Fruit fly (Drosophila melanogaster) whole organism, prepupa: ENCODE measurements around the gene CG13689.
A peak's percentile ranks its signal among the peaks of the same experiment; 100 is the strongest.

Source experiments
- Blimp-1 ChIP-seq: fragments of 200-800 bp; sonication (Bioruptor generic); optimal IDR thresholded peaks from 3 replicates; lab custom pipeline; 2017; ENCODE audit warnings: missing biosample characterization, missing genetic modification characterization, mild to moderate bottlenecking, moderate library complexity, missing genetic modification reagents
- CG10631 ChIP-seq: fragments of 200-800 bp; sonication (Bioruptor generic); optimal IDR thresholded peaks from 2 replicates; lab custom pipeline; 2016; ENCODE audit warnings: missing biosample characterization, missing genetic modification characterization
- CG10669 ChIP-seq: fragments of 200-800 bp; sonication (Bioruptor generic); optimal IDR thresholded peaks from 3 replicates; lab custom pipeline; 2018; ENCODE audit warnings: missing biosample characterization, mild to moderate bottlenecking, missing genetic modification characterization, moderate library complexity
- CG11294 ChIP-seq: fragments of 200-800 bp; sonication (Bioruptor generic); IDR thresholded peaks from 2 replicates; pipeline ENCODE4 v1.3.6; 2022; ENCODE audit warnings: missing biosample characterization, missing genetic modification characterization
- CG11762 ChIP-seq: fragments of 200-800 bp; sonication (Bioruptor generic); optimal IDR thresholded peaks from 3 replicates; lab custom pipeline; 2016; ENCODE audit warnings: missing biosample characterization, missing genetic modification characterization; ENCODE audit not compliant: insufficient read depth
- CG15336 ChIP-seq: fragments of 200-800 bp; sonication (Bioruptor generic); IDR thresholded peaks from 2 replicates; pipeline ENCODE4 v1.3.6; 2022; ENCODE audit warnings: missing biosample characterization, missing genetic modification characterization
- CG1621 ChIP-seq: fragments of 200-800 bp; sonication (Bioruptor generic); optimal IDR thresholded peaks from 3 replicates; lab custom pipeline; 2018; ENCODE audit warnings: missing biosample characterization, mild to moderate bottlenecking, missing genetic modification characterization
- CG3032 ChIP-seq: fragments of 200-800 bp; optimal IDR thresholded peaks from 2 replicates; lab custom pipeline; 2019; ENCODE audit warnings: missing biosample characterization, mild to moderate bottlenecking, missing genetic modification characterization, moderate library complexity
- CG31627 ChIP-seq: fragments of 200-800 bp; sonication (Bioruptor generic); optimal IDR thresholded peaks from 3 replicates; lab custom pipeline; 2016; ENCODE audit warnings: missing biosample characterization, missing genetic modification characterization
- CG32006 ChIP-seq: fragments of 200-800 bp; sonication (Bioruptor generic); optimal IDR thresholded peaks from 3 replicates; lab custom pipeline; 2017; ENCODE audit warnings: missing biosample characterization, mild to moderate bottlenecking, missing genetic modification characterization
- CG34406 ChIP-seq: fragments of 200-800 bp; sonication (Bioruptor generic); optimal IDR thresholded peaks from 3 replicates; lab custom pipeline; 2016; ENCODE audit warnings: missing biosample characterization, missing genetic modification characterization
- CG4318 ChIP-seq: fragments of 200-800 bp; sonication (Bioruptor generic); optimal IDR thresholded peaks from 3 replicates; lab custom pipeline; 2017; ENCODE audit warnings: missing biosample characterization, mild to moderate bottlenecking, missing genetic modification characterization
- CG6163 ChIP-seq: fragments of 200-800 bp; sonication (Bioruptor generic); IDR thresholded peaks from 3 replicates; pipeline ENCODE4 v1.3.6; 2022; ENCODE audit warnings: missing biosample characterization, missing genetic modification characterization
- CG6276 ChIP-seq: fragments of 200-800 bp; sonication (Bioruptor generic); optimal IDR thresholded peaks from 2 replicates; lab custom pipeline; 2017; ENCODE audit warnings: missing biosample characterization, mild to moderate bottlenecking, missing genetic modification characterization
- CG6808 ChIP-seq: fragments of 200-800 bp; sonication (Bioruptor generic); optimal IDR thresholded peaks from 3 replicates; lab custom pipeline; 2017; ENCODE audit warnings: missing biosample characterization, missing genetic modification characterization, mild to moderate bottlenecking, moderate library complexity, missing genetic modification reagents
- CG7368 ChIP-seq: fragments of 200-800 bp; sonication (Bioruptor generic); optimal IDR thresholded peaks from 3 replicates; lab custom pipeline; 2016; ENCODE audit warnings: missing biosample characterization, missing genetic modification characterization
- CG8119 ChIP-seq: fragments of 200-800 bp; sonication (Bioruptor generic); IDR thresholded peaks from 3 replicates; pipeline ENCODE4 v1.3.6; 2022; ENCODE audit warnings: missing biosample characterization, missing genetic modification characterization
- CG8319 ChIP-seq: fragments of 200-800 bp; sonication (Bioruptor generic); optimal IDR thresholded peaks from 3 replicates; lab custom pipeline; 2016; ENCODE audit warnings: missing biosample characterization, missing genetic modification characterization
- CG8632 ChIP-seq: fragments of 200-800 bp; sonication (Bioruptor generic); optimal IDR thresholded peaks from 3 replicates; lab custom pipeline; 2016; ENCODE audit warnings: missing biosample characterization, missing genetic modification characterization
- CG9139 ChIP-seq: fragments of 200-800 bp; sonication (Bioruptor generic); optimal IDR thresholded peaks from 3 replicates; lab custom pipeline; 2017; ENCODE audit warnings: missing biosample characterization, mild to moderate bottlenecking, missing genetic modification characterization
- Eip75B ChIP-seq: fragments of 200-800 bp; sonication (Bioruptor generic); optimal IDR thresholded peaks from 3 replicates; lab custom pipeline; 2016; ENCODE audit warnings: missing biosample characterization, missing genetic modification characterization
- Eip93F ChIP-seq: fragments of 200-800 bp; sonication (Bioruptor generic); optimal IDR thresholded peaks from 2 replicates; lab custom pipeline; 2016; ENCODE audit warnings: missing biosample characterization, mild to moderate bottlenecking, missing genetic modification characterization
- Ets21C ChIP-seq: fragments of 200-800 bp; sonication (Bioruptor generic); optimal IDR thresholded peaks from 3 replicates; lab custom pipeline; 2016; ENCODE audit warnings: missing biosample characterization, missing genetic modification characterization
- Ets96B ChIP-seq: fragments of 200-800 bp; optimal IDR thresholded peaks from 2 replicates; lab custom pipeline; 2019; ENCODE audit warnings: missing biosample characterization, mild to moderate bottlenecking, missing genetic modification characterization, moderate library complexity
- Gug ChIP-seq: fragments of 200-800 bp; sonication (Bioruptor generic); IDR thresholded peaks from 2 replicates; pipeline ENCODE4 v1.3.6; 2022; ENCODE audit warnings: missing biosample characterization, missing genetic modification characterization
- Hr38 ChIP-seq: sonication (Bioruptor generic); optimal IDR thresholded peaks from 2 replicates; lab custom pipeline; 2016; ENCODE audit warnings: missing biosample characterization, missing genetic modification characterization
- Hr39 ChIP-seq: fragments of 200-800 bp; sonication (Bioruptor generic); optimal IDR thresholded peaks from 2 replicates; lab custom pipeline; 2016; ENCODE audit warnings: missing biosample characterization, missing genetic modification characterization
- Hr4 ChIP-seq: fragments of 200-800 bp; sonication (Bioruptor generic); optimal IDR thresholded peaks from 3 replicates; lab custom pipeline; 2016; ENCODE audit warnings: missing biosample characterization, missing genetic modification characterization
- Lpt ChIP-seq: fragments of 200-800 bp; sonication (Bioruptor generic); optimal IDR thresholded peaks from 3 replicates; lab custom pipeline; 2016; ENCODE audit warnings: missing biosample characterization, missing genetic modification characterization
- Met ChIP-seq: fragments of 200-800 bp; sonication (Bioruptor generic); optimal IDR thresholded peaks from 3 replicates; lab custom pipeline; 2016; ENCODE audit warnings: missing biosample characterization, missing genetic modification characterization
- OdsH ChIP-seq: fragments of 200-800 bp; sonication (Bioruptor generic); optimal IDR thresholded peaks from 3 replicates; lab custom pipeline; 2016; ENCODE audit warnings: missing biosample characterization, missing genetic modification characterization
- Sox102F ChIP-seq: fragments of 200-800 bp; sonication (Bioruptor generic); optimal IDR thresholded peaks from 2 replicates; lab custom pipeline; 2016; ENCODE audit warnings: missing biosample characterization, mild to moderate bottlenecking, missing genetic modification characterization
- Sox14 ChIP-seq: fragments of 200-800 bp; sonication (Bioruptor generic); optimal IDR thresholded peaks from 3 replicates; lab custom pipeline; 2016; ENCODE audit warnings: missing biosample characterization, missing genetic modification characterization
- achi ChIP-seq: fragments of 200-800 bp; sonication (Bioruptor generic); optimal IDR thresholded peaks from 3 replicates; lab custom pipeline; 2016; ENCODE audit warnings: missing biosample characterization, missing genetic modification characterization
- acj6 ChIP-seq: fragments of 200-800 bp; sonication (Bioruptor generic); optimal IDR thresholded peaks from 3 replicates; lab custom pipeline; 2016; ENCODE audit warnings: missing biosample characterization, missing genetic modification characterization
- cyc ChIP-seq: fragments of 200-800 bp; sonication (Bioruptor generic); optimal IDR thresholded peaks from 3 replicates; lab custom pipeline; 2016; ENCODE audit warnings: missing biosample characterization, missing genetic modification characterization
- dac ChIP-seq: fragments of 200-800 bp; sonication (Bioruptor generic); optimal IDR thresholded peaks from 2 replicates; lab custom pipeline; 2017; ENCODE audit warnings: missing biosample characterization, mild to moderate bottlenecking, missing genetic modification characterization
- eg ChIP-seq: fragments of 200-800 bp; sonication (Bioruptor generic); IDR thresholded peaks from 3 replicates; pipeline ENCODE4 v1.3.6; 2022; ENCODE audit warnings: missing biosample characterization, missing genetic modification characterization
- fd59A ChIP-seq: fragments of 200-800 bp; sonication (Bioruptor generic); optimal IDR thresholded peaks from 2 replicates; lab custom pipeline; 2017; ENCODE audit warnings: missing biosample characterization, mild to moderate bottlenecking, missing genetic modification characterization, missing genetic modification reagents
- fd85E ChIP-seq: fragments of 200-800 bp; sonication (Bioruptor generic); optimal IDR thresholded peaks from 3 replicates; lab custom pipeline; 2016; ENCODE audit warnings: missing biosample characterization, missing genetic modification characterization
- fkh ChIP-seq: fragments of 200-800 bp; sonication (Bioruptor generic); optimal IDR thresholded peaks from 3 replicates; lab custom pipeline; 2017; ENCODE audit warnings: missing biosample characterization, mild to moderate bottlenecking, missing genetic modification characterization, moderate library complexity
- lz ChIP-seq: fragments of 200-800 bp; sonication (Bioruptor generic); optimal IDR thresholded peaks from 3 replicates; lab custom pipeline; 2016; ENCODE audit warnings: missing biosample characterization, missing genetic modification characterization
- net ChIP-seq: fragments of 200-800 bp; sonication (Bioruptor generic); optimal IDR thresholded peaks from 3 replicates; lab custom pipeline; 2016; ENCODE audit warnings: missing biosample characterization, missing genetic modification characterization
- pdm3 ChIP-seq: fragments of 200-800 bp; sonication (Bioruptor generic); optimal IDR thresholded peaks from 3 replicates; lab custom pipeline; 2016; ENCODE audit warnings: missing biosample characterization, missing genetic modification characterization
- salr ChIP-seq, 2 experiments: fragments of 200-800 bp; sonication (Bioruptor generic); optimal IDR thresholded peaks; 3 replicates each; lab custom pipeline; 2016 to 2018; ENCODE audit warnings: missing biosample characterization in 2 of 2, missing genetic modification characterization in 2 of 2, mild to moderate bottlenecking in 1 of 2
- ss ChIP-seq, 2 experiments: fragments of 200-800 bp; sonication (Bioruptor generic); optimal IDR thresholded peaks; 2 replicates in 1 of 2; 3 replicates in 1 of 2; lab custom pipeline; 2017 to 2018; ENCODE audit warnings: mild to moderate bottlenecking in 2 of 2, missing biosample characterization in 2 of 2, missing genetic modification characterization in 2 of 2, moderate library complexity in 1 of 2
- svp ChIP-seq: fragments of 200-800 bp; sonication (Bioruptor generic); peaks from one replicate; lab custom pipeline; 2016; ENCODE audit warnings: missing biosample characterization, missing genetic modification characterization
- topi ChIP-seq: fragments of 200-800 bp; sonication (Bioruptor generic); optimal IDR thresholded peaks from 3 replicates; lab custom pipeline; 2016; ENCODE audit warnings: missing biosample characterization, missing genetic modification characterization

Gene CG13689

DNA sequence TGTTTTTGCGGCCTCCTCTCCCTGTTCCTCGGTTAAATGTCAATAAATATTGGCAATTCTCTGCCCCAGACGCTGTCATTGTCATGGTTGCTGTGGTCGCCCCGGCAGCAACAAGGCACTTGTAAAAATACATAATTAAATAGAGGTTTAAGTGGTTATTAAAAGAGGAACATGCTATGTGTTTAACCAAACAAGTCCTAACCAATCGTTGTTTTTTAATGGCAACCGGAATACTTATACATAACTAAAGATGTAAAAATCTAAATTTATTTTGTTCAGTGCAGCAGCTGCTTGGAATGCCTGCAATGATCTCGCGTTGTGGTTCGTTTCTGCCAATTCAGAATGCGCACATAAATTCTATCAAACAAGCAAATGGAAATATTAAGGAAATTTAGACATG is 4.3 kb downstream of the CG13689 start (continued):
- TF ChIP-seq svp (GFP tag; lab: Kevin White, UChicago) (peak; percentile 76), Ets21C (no peak), CG32006 (GFP tag; lab: Kevin White, UChicago) (peak; percentile 39), Hr4 (GFP tag; lab: Kevin White, UChicago) (no peak), Eip75B (GFP tag; lab: Kevin White, UChicago) (peak; percentile 34), dac (GFP tag; lab: Kevin White, UChicago) (no peak), fkh (GFP tag; lab: Kevin White, UChicago) (no peak), CG31627 (GFP tag; lab: Kevin White, UChicago) (peak; percentile 13), CG8319 (GFP tag; lab: Kevin White, UChicago) (no peak), CG8119 (no peak), CG11294 (GFP tag; lab: Robert Waterston, UW) (no peak), Ets96B (peak; percentile 53), Hr39 (GFP tag; lab: Kevin White, UChicago) (peak; percentile 17), Lpt (GFP tag; lab: Kevin White, UChicago) (no peak)

DNA sequence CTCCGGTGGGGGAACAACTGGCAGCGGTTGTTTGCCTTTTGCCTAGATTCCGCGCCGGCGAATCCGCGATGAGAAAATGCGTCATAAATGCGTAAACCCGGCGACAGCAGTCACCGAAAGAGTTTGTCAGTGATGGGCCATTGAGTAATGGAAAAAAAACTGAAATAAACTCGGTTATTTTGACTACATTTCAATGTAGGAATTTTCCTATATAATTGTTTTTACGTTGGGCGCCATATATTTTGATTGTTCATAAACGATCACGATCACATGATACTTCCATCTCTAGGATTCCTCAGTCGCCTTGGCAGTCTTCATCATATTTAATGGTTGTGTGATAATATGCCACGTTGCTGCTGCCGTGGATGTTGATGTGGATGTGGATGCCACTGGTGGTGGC is 5.5 kb downstream of the CG13689 start:
- TF ChIP-seq CG4318 (GFP tag; lab: Kevin White, UChicago) (peak; percentile 31), CG15336 (GFP tag; lab: Robert Waterston, UW) (peak; percentile 83), fkh (GFP tag; lab: Kevin White, UChicago) (no peak), CG10669 (GFP tag; lab: Kevin White, UChicago) (peak; percentile 74), CG8632 (GFP tag; lab: Kevin White, UChicago) (no peak), CG9139 (GFP tag; lab: Kevin White, UChicago) (peak; percentile 57), ss (GFP tag; optimal IDR thresholded peaks at IDR 0.05; lab: Kevin White, UChicago) (peak; percentile 71 to 73), Eip75B (GFP tag; lab: Kevin White, UChicago) (peak; percentile 68), cyc (GFP tag; lab: Kevin White, UChicago) (no peak), Sox14 (GFP tag; lab: Kevin White, UChicago) (peak; percentile 70), CG8119 (peak; percentile 82), CG6163 (GFP tag; lab: Robert Waterston, UW) (peak; percentile 79; the same call in 2 of the 3 replicates), acj6 (GFP tag; lab: Kevin White, UChicago) (peak; percentile 35), fd85E (GFP tag; lab: Kevin White, UChicago) (no peak), CG7368 (GFP tag; lab: Kevin White, UChicago) (peak; percentile 52), Hr39 (GFP tag; lab: Kevin White, UChicago) (no peak), CG6808 (peak; percentile 82), Eip93F (GFP tag; lab: Kevin White, UChicago) (no peak), CG34406 (GFP tag; lab: Kevin White, UChicago) (peak; percentile 14), Ets96B (peak; percentile 73), OdsH (GFP tag; lab: Kevin White, UChicago) (peak; percentile 52), Hr38 (GFP tag; lab: Kevin White, UChicago) (no peak), CG11762 (GFP tag; lab: Kevin White, UChicago) (peak; percentile 26), CG6276 (GFP tag; lab: Kevin White, UChicago) (peak; percentile 38), Sox102F (GFP tag; lab: Kevin White, UChicago) (no peak), fd59A (GFP tag; lab: Kevin White, UChicago) (peak; percentile 77), Gug (GFP tag; lab: Robert Waterston, UW) (peak; percentile 33; the same call in 1 of the 2 replicates), Blimp-1 (GFP tag; lab: Kevin White, UChicago) (no peak), CG8319 (GFP tag; lab: Kevin White, UChicago) (no peak), achi (peak; percentile 68), CG10631 (peak; percentile 74), CG11294 (GFP tag; lab: Robert Waterston, UW) (no peak), lz (GFP tag; lab: Kevin White, UChicago) (no peak), pdm3 (peak; percentile 56), topi (GFP tag; lab: Kevin White, UChicago) (peak; percentile 10), salr (GFP tag; optimal IDR thresholded peaks at IDR 0.05; lab: Kevin White, UChicago) (peak; percentile 51 to 63), dac (GFP tag; lab: Kevin White, UChicago) (peak; percentile 17), Hr4 (GFP tag; lab: Kevin White, UChicago) (peak; percentile 54), CG3032 (tag; lab: Kevin White, UChicago) (peak; percentile 81), net (GFP tag; lab: Kevin White, UChicago) (peak; percentile 36), CG1621 (peak; percentile 69), Met (GFP tag; lab: Kevin White, UChicago) (peak; percentile 4), eg (peak; percentile 45; the same call in 2 of the 3 replicates), Ets21C (no peak), CG32006 (GFP tag; lab: Kevin White, UChicago) (peak; percentile 67)
